Fruit fly (Drosophila melanogaster) whole organism, prepupa: ENCODE measurements around the gene CG11837.

Source experiments
- CG1621 ChIP-seq: fragments of 200-800 bp; sonication (Bioruptor generic); optimal IDR thresholded peaks from 3 replicates; lab custom pipeline; 2018; ENCODE audit warnings: missing biosample characterization, mild to moderate bottlenecking, missing genetic modification characterization
- CG32006 ChIP-seq: fragments of 200-800 bp; sonication (Bioruptor generic); optimal IDR thresholded peaks from 3 replicates; lab custom pipeline; 2017; ENCODE audit warnings: missing biosample characterization, mild to moderate bottlenecking, missing genetic modification characterization
- CG3919 ChIP-seq: fragments of 200-800 bp; sonication (Bioruptor generic); optimal IDR thresholded peaks from 3 replicates; lab custom pipeline; 2016; ENCODE audit warnings: missing biosample characterization, missing genetic modification characterization
- CG6276 ChIP-seq: fragments of 200-800 bp; sonication (Bioruptor generic); optimal IDR thresholded peaks from 2 replicates; lab custom pipeline; 2017; ENCODE audit warnings: missing biosample characterization, mild to moderate bottlenecking, missing genetic modification characterization
- CG6808 ChIP-seq: fragments of 200-800 bp; sonication (Bioruptor generic); optimal IDR thresholded peaks from 3 replicates; lab custom pipeline; 2017; ENCODE audit warnings: missing biosample characterization, missing genetic modification characterization, mild to moderate bottlenecking, moderate library complexity, missing genetic modification reagents
- Hr4 ChIP-seq: fragments of 200-800 bp; sonication (Bioruptor generic); optimal IDR thresholded peaks from 3 replicates; lab custom pipeline; 2016; ENCODE audit warnings: missing biosample characterization, missing genetic modification characterization
- Lpt ChIP-seq: fragments of 200-800 bp; sonication (Bioruptor generic); optimal IDR thresholded peaks from 3 replicates; lab custom pipeline; 2016; ENCODE audit warnings: missing biosample characterization, missing genetic modification characterization
- OdsH ChIP-seq: fragments of 200-800 bp; sonication (Bioruptor generic); optimal IDR thresholded peaks from 3 replicates; lab custom pipeline; 2016; ENCODE audit warnings: missing biosample characterization, missing genetic modification characterization
- Sox14 ChIP-seq: fragments of 200-800 bp; sonication (Bioruptor generic); optimal IDR thresholded peaks from 3 replicates; lab custom pipeline; 2016; ENCODE audit warnings: missing biosample characterization, missing genetic modification characterization
- dac ChIP-seq: fragments of 200-800 bp; sonication (Bioruptor generic); optimal IDR thresholded peaks from 2 replicates; lab custom pipeline; 2017; ENCODE audit warnings: missing biosample characterization, mild to moderate bottlenecking, missing genetic modification characterization
- dsx ChIP-seq: fragments of 200-800 bp; optimal IDR thresholded peaks from 3 replicates; lab custom pipeline; 2019; ENCODE audit warnings: missing biosample characterization, mild to moderate bottlenecking, missing genetic modification characterization, moderate library complexity; ENCODE audit not compliant: poor library complexity, severe bottlenecking
- fkh ChIP-seq: fragments of 200-800 bp; sonication (Bioruptor generic); optimal IDR thresholded peaks from 3 replicates; lab custom pipeline; 2017; ENCODE audit warnings: missing biosample characterization, mild to moderate bottlenecking, missing genetic modification characterization, moderate library complexity
- ss ChIP-seq, 2 experiments: fragments of 200-800 bp; sonication (Bioruptor generic); optimal IDR thresholded peaks; 2 replicates in 1 of 2; 3 replicates in 1 of 2; lab custom pipeline; 2017 to 2018; ENCODE audit warnings: mild to moderate bottlenecking in 2 of 2, missing biosample characterization in 2 of 2, missing genetic modification characterization in 2 of 2, moderate library complexity in 1 of 2
- svp ChIP-seq: fragments of 200-800 bp; sonication (Bioruptor generic); peaks from one replicate; lab custom pipeline; 2016; ENCODE audit warnings: missing biosample characterization, missing genetic modification characterization

DNA sequence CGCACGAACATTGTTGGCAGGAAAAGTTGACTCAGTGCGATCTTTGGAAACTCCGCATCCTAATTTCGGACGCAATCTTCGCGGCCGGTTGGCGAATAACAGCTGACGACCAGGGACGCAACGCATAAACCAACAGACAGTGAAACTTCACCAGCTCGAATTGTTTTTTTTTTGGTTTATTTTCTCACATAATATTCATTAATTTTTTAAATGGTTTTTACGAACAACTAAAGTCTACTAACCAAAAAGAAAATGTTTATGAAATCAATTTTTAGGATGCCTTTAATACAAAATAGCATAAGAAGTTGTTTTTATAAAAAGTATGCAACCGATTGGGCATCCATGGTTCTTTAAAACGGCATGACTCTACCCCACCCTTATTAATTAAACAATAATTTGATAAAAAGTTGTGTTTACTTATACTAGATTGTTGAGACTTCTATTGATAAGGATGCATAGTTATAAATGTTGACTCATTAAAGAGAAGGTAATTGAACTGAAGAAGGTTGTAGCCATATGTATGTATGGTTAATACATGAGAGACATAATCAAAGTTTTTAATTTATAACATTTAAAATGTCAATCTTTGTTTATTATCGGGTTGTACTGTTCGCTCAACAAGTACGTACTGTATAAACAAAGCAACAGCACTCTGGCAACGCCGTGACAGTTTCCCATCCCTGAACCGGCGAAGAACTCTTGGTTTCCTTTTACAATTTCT is 15.2 kb upstream of the CG11837 start, which contains the start of the genes beta4GalNAcTB and Cpsf100:
- TF ChIP-seq dsx (GFP tag; lab: Kevin White, UChicago) = no peak
- TF ChIP-seq fkh (GFP tag; lab: Kevin White, UChicago) = peak; percentile 89
- TF ChIP-seq OdsH (GFP tag; lab: Kevin White, UChicago) = peak; percentile 80
- peak; percentile 1 for TF ChIP-seq CG1621 (tag; lab: Kevin White, UChicago)
- peak; percentile 47 for TF ChIP-seq dac (GFP tag; lab: Kevin White, UChicago)
- peak; percentile 78 for TF ChIP-seq CG3919
- TF ChIP-seq Hr4 (GFP tag; lab: Kevin White, UChicago) = peak; percentile 68
- TF ChIP-seq CG6808 (GFP tag; lab: Kevin White, UChicago) = no peak
- no peak for TF ChIP-seq CG6276 (GFP tag; lab: Kevin White, UChicago)
- TF ChIP-seq CG32006 (GFP tag; lab: Kevin White, UChicago) = peak; percentile 91
- peak; percentile 51 for TF ChIP-seq Lpt (GFP tag; lab: Kevin White, UChicago)
- peak; percentile 81 for TF ChIP-seq Sox14 (GFP tag; lab: Kevin White, UChicago)
- TF ChIP-seq ss (GFP tag; optimal IDR thresholded peaks at IDR 0.05; lab: Kevin White, UChicago) = no peak
- peak; percentile 89 for TF ChIP-seq svp
